Worm (Caenorhabditis elegans) whole organism, L4 larva: Measurements from ENCODE around the gene pdhk-2.

Experiments
- F37D6.2 ChIP-seq: sonication (generic microtip); optimal IDR thresholded peaks from 2 replicates; lab custom pipeline; 2016; ENCODE audit warnings: mild to moderate bottlenecking, missing genetic modification characterization, missing compliant biosample characterization
- F49E8.2 ChIP-seq: sonication (generic microtip); optimal IDR thresholded peaks from 2 replicates; lab custom pipeline; 2016; ENCODE audit warnings: missing compliant biosample characterization, mild to moderate bottlenecking, missing genetic modification characterization, borderline replicate concordance
- R02D3.7 ChIP-seq: fragments of 150-350 bp; sonication (generic microtip); optimal IDR thresholded peaks from 3 replicates; lab custom pipeline; 2014; ENCODE audit warnings: missing biosample characterization, missing genetic modification characterization
- Y48G9A.11 ChIP-seq: fragments of 200-800 bp; sonication (Bioruptor generic); IDR thresholded peaks from 2 replicates; pipeline ENCODE4 v1.3.6; 2022; ENCODE audit warnings: missing genetic modification reagents, missing genetic modification characterization, missing compliant biosample characterization
- Y5F2A.4 ChIP-seq: fragments of 200-800 bp; sonication (Bioruptor generic); optimal IDR thresholded peaks from 2 replicates; lab custom pipeline; 2018; ENCODE audit warnings: mild to moderate bottlenecking, missing genetic modification characterization, missing compliant biosample characterization
- Y75B8A.6 ChIP-seq: fragments of 200-800 bp; sonication (Bioruptor generic); IDR thresholded peaks from 2 replicates; pipeline ENCODE4 v1.3.6; 2022; ENCODE audit warnings: missing genetic modification reagents, missing genetic modification characterization, missing compliant biosample characterization
- ZK337.2 ChIP-seq: fragments of 200-800 bp; sonication (Bioruptor generic); IDR thresholded peaks from 2 replicates; pipeline ENCODE4 v1.3.6; 2022; ENCODE audit warnings: missing genetic modification reagents, missing genetic modification characterization, missing compliant biosample characterization
- ZK546.5 ChIP-seq, 2 experiments: sonication (generic microtip); optimal IDR thresholded peaks; 2 replicates each; lab custom pipeline; 2017; ENCODE audit warnings: missing biosample characterization in 2 of 2, missing genetic modification characterization in 2 of 2
- aha-1 ChIP-seq: fragments of 150-350 bp; peaks from one replicate; lab custom pipeline; 2014; ENCODE audit warnings: missing biosample characterization, missing genetic modification characterization
- ama-1 ChIP-seq: fragments of 150-350 bp; optimal IDR thresholded peaks from 2 replicates; lab custom pipeline; 2014; ENCODE audit warnings: inconsistent platforms, mixed read lengths
- arid-1 ChIP-seq: fragments of 200-800 bp; sonication (Bioruptor generic); conservative IDR thresholded peaks from 2 replicates; pipeline ENCODE4 v1.3.6; 2022; ENCODE audit warnings: missing genetic modification reagents, missing genetic modification characterization, missing compliant biosample characterization
- attf-4 ChIP-seq: sonication (generic microtip); optimal IDR thresholded peaks from 3 replicates; lab custom pipeline; 2017; ENCODE audit warnings: missing biosample characterization, missing genetic modification characterization
- ceh-28 ChIP-seq: fragments of 150-350 bp; optimal IDR thresholded peaks from 2 replicates; lab custom pipeline; 2014; ENCODE audit warnings: missing biosample characterization, missing genetic modification reagents, missing genetic modification characterization
- ceh-62 ChIP-seq: sonication (generic microtip); optimal IDR thresholded peaks from 2 replicates; lab custom pipeline; 2017; ENCODE audit warnings: missing biosample characterization, missing genetic modification characterization
- cey-2 ChIP-seq: sonication (generic microtip); optimal IDR thresholded peaks from 3 replicates; lab custom pipeline; 2017; ENCODE audit warnings: missing genetic modification characterization, mild to moderate bottlenecking, missing compliant biosample characterization, antibody characterized with exemption, borderline replicate concordance; ENCODE audit not compliant: insufficient read depth
- ctbp-1 ChIP-seq: fragments of 200-800 bp; sonication (Bioruptor generic); IDR thresholded peaks from 2 replicates; pipeline ENCODE4 v1.3.6; 2022; ENCODE audit warnings: missing genetic modification reagents, missing genetic modification characterization, missing compliant biosample characterization
- daf-12 ChIP-seq: fragments of 150-350 bp; optimal IDR thresholded peaks from 2 replicates; lab custom pipeline; 2014; ENCODE audit warnings: missing biosample characterization, missing genetic modification reagents, missing genetic modification characterization
- daf-16 ChIP-seq, 3 experiments: sonication (generic microtip); optimal IDR thresholded peaks; 2 replicates each; lab custom pipeline; 2016 to 2017; ENCODE audit warnings: missing genetic modification characterization in 3 of 3, missing genetic modification reagents in 3 of 3, mild to moderate bottlenecking in 2 of 3, missing compliant biosample characterization in 2 of 3, missing biosample characterization in 1 of 3, moderate library complexity in 1 of 3
- dmd-9 ChIP-seq: fragments of 200-800 bp; sonication (Bioruptor generic); IDR thresholded peaks from 2 replicates; pipeline ENCODE4 v1.3.6; 2022; ENCODE audit warnings: missing genetic modification reagents, missing genetic modification characterization, missing compliant biosample characterization
- dpl-1 ChIP-seq: fragments of 150-350 bp; optimal IDR thresholded peaks from 2 replicates; lab custom pipeline; 2014; ENCODE audit warnings: missing biosample characterization, missing genetic modification reagents, missing genetic modification characterization
- duxl-1 ChIP-seq: sonication (generic microtip); optimal IDR thresholded peaks from 2 replicates; lab custom pipeline; 2016; ENCODE audit warnings: mild to moderate bottlenecking, missing genetic modification characterization, moderate library complexity, missing compliant biosample characterization; ENCODE audit not compliant: poor library complexity
- egl-27 ChIP-seq: sonication (generic microtip); optimal IDR thresholded peaks from 3 replicates; lab custom pipeline; 2017; ENCODE audit warnings: missing biosample characterization, missing genetic modification reagents, missing genetic modification characterization
- hmg-1.1 ChIP-seq: fragments of 200-800 bp; sonication (Bioruptor generic); IDR thresholded peaks from 2 replicates; pipeline ENCODE4 v1.3.6; 2022; ENCODE audit warnings: missing genetic modification reagents, missing genetic modification characterization, missing compliant biosample characterization
- lin-15B ChIP-seq: fragments of 150-350 bp; sonication (generic microtip); optimal IDR thresholded peaks from 3 replicates; lab custom pipeline; 2014; ENCODE audit warnings: missing biosample characterization, missing genetic modification characterization
- lin-29 ChIP-seq: fragments of 200-800 bp; sonication (Bioruptor generic); IDR thresholded peaks from 2 replicates; pipeline ENCODE4 v1.3.6; 2022; ENCODE audit warnings: missing genetic modification reagents, missing genetic modification characterization, missing compliant biosample characterization
- lir-3 ChIP-seq: sonication (generic microtip); optimal IDR thresholded peaks from 2 replicates; lab custom pipeline; 2016; ENCODE audit warnings: mild to moderate bottlenecking, missing genetic modification characterization, missing compliant biosample characterization
- lsy-2 ChIP-seq, 2 experiments: fragments of 150-350 bp in 1 of 2; sonication (generic microtip) in 1 of 2; optimal IDR thresholded peaks; 2 replicates each; lab custom pipeline; 2014 to 2017; ENCODE audit warnings: missing biosample characterization in 2 of 2, missing genetic modification characterization in 2 of 2
- madf-5 ChIP-seq, 2 experiments: fragments of 200-800 bp; sonication (Bioruptor generic); IDR thresholded peaks; 2 replicates each; pipeline ENCODE4 v1.3.6; 2022; ENCODE audit warnings: missing compliant biosample characterization in 2 of 2, missing genetic modification characterization in 2 of 2
- mdl-1 ChIP-seq, 2 experiments: fragments of 150-350 bp in 1 of 2; sonication (generic microtip) in 1 of 2; optimal IDR thresholded peaks; 2 replicates each; lab custom pipeline; 2014 to 2017; ENCODE audit warnings: missing biosample characterization in 2 of 2, missing genetic modification characterization in 2 of 2
- mes-2 ChIP-seq: sonication (generic microtip); optimal IDR thresholded peaks from 2 replicates; lab custom pipeline; 2016; ENCODE audit warnings: missing genotype, mild to moderate bottlenecking, missing genetic modification characterization, missing compliant biosample characterization; ENCODE audit not compliant: poor library complexity, severe bottlenecking
- nhr-237 ChIP-seq: sonication (generic microtip); optimal IDR thresholded peaks from 2 replicates; lab custom pipeline; 2017; ENCODE audit warnings: missing biosample characterization, missing genetic modification characterization
- nhr-28 ChIP-seq: fragments of 150-350 bp; optimal IDR thresholded peaks from 2 replicates; lab custom pipeline; 2014; ENCODE audit warnings: missing biosample characterization, missing genetic modification characterization
- nhr-41 ChIP-seq: fragments of 200-800 bp; sonication (Bioruptor generic); IDR thresholded peaks from 2 replicates; pipeline ENCODE4 v1.3.6; 2022; ENCODE audit warnings: missing genetic modification reagents, missing genetic modification characterization, missing compliant biosample characterization
- nhr-6 ChIP-seq: fragments of 150-350 bp; optimal IDR thresholded peaks from 2 replicates; lab custom pipeline; 2014; ENCODE audit warnings: missing biosample characterization, missing genetic modification characterization
- pha-4 ChIP-seq, 2 experiments: fragments of 150-350 bp in 1 of 2; fragments of 200-800 bp in 1 of 2; sonication (Bioruptor generic) in 1 of 2; IDR thresholded peaks in 1 of 2; optimal IDR thresholded peaks in 1 of 2; 2 replicates each; pipeline versions ENCODE4 v1.3.6 to Lab custom; 2014 to 2022; ENCODE audit warnings: missing genetic modification characterization in 2 of 2, missing genetic modification reagents in 2 of 2, missing biosample characterization in 1 of 2, missing compliant biosample characterization in 1 of 2
- php-3 ChIP-seq: fragments of 200-800 bp; sonication (Bioruptor generic); IDR thresholded peaks from 2 replicates; pipeline ENCODE4 v1.3.6; 2022; ENCODE audit warnings: missing genetic modification reagents, missing genetic modification characterization, missing compliant biosample characterization
- pqm-1 ChIP-seq: sonication (generic microtip); optimal IDR thresholded peaks from 2 replicates; lab custom pipeline; 2017; ENCODE audit warnings: missing biosample characterization, missing genetic modification characterization
- rbr-2 ChIP-seq: sonication (generic microtip); optimal IDR thresholded peaks from 2 replicates; lab custom pipeline; 2016; ENCODE audit warnings: missing genotype, missing genetic modification characterization, missing compliant biosample characterization
- saeg-2 ChIP-seq: fragments of 200-800 bp; sonication (Bioruptor generic); IDR thresholded peaks from 2 replicates; pipeline ENCODE4 v1.3.6; 2022; ENCODE audit warnings: missing genetic modification reagents, missing genetic modification characterization, missing compliant biosample characterization
- set-16 ChIP-seq: fragments of 200-800 bp; sonication (Bioruptor generic); IDR thresholded peaks from 2 replicates; pipeline ENCODE4 v1.3.6; 2022; ENCODE audit warnings: missing genetic modification reagents, missing genetic modification characterization, missing compliant biosample characterization
- skn-1 ChIP-seq: fragments of 150-350 bp; optimal IDR thresholded peaks from 2 replicates; lab custom pipeline; 2014; ENCODE audit warnings: missing biosample characterization, missing genetic modification characterization
- snpc-1.2 ChIP-seq: fragments of 200-800 bp; sonication (Bioruptor generic); IDR thresholded peaks from 2 replicates; pipeline ENCODE4 v1.3.6; 2022; ENCODE audit warnings: missing genetic modification reagents, missing genetic modification characterization, missing compliant biosample characterization
- spr-3 ChIP-seq: fragments of 200-800 bp; sonication (Bioruptor generic); optimal IDR thresholded peaks from 2 replicates; lab custom pipeline; 2018; ENCODE audit warnings: mild to moderate bottlenecking, missing genetic modification characterization, missing compliant biosample characterization
- tra-1 ChIP-seq: fragments of 200-800 bp; sonication (Bioruptor generic); IDR thresholded peaks from 2 replicates; pipeline ENCODE4 v1.3.6; 2022; ENCODE audit warnings: missing genetic modification reagents, missing genetic modification characterization, missing compliant biosample characterization
- unc-130 ChIP-seq: sonication (generic microtip); optimal IDR thresholded peaks from 2 replicates; lab custom pipeline; 2016; ENCODE audit warnings: missing genetic modification reagents, missing genetic modification characterization, missing compliant biosample characterization
- unc-62 ChIP-seq, 3 experiments: fragments of 150-350 bp in 1 of 3; sonication (generic microtip); optimal IDR thresholded peaks in 2 of 3; peaks in 1 of 3; 1 replicate in 1 of 3; 2 replicates in 2 of 3; lab custom pipeline; 2014 to 2017; ENCODE audit warnings: missing biosample characterization in 3 of 3, missing genetic modification characterization in 3 of 3, missing genetic modification reagents in 3 of 3, missing genotype in 1 of 3
- vab-7 ChIP-seq: fragments of 200-800 bp; sonication (Bioruptor generic); IDR thresholded peaks from 2 replicates; pipeline ENCODE4 v1.3.6; 2022; ENCODE audit warnings: missing genetic modification reagents, missing genetic modification characterization, missing compliant biosample characterization
- zfp-3 ChIP-seq: fragments of 200-800 bp; sonication (Bioruptor generic); conservative IDR thresholded peaks from 2 replicates; pipeline ENCODE4 v1.3.6; 2022; ENCODE audit warnings: missing genetic modification reagents, missing genetic modification characterization, missing compliant biosample characterization
- zip-2 ChIP-seq: fragments of 150-350 bp; optimal IDR thresholded peaks from 2 replicates; lab custom pipeline; 2014; ENCODE audit warnings: missing biosample characterization, missing genetic modification characterization
- ztf-11 ChIP-seq: fragments of 150-350 bp; optimal IDR thresholded peaks from 2 replicates; lab custom pipeline; 2014; ENCODE audit warnings: missing biosample characterization, missing genetic modification characterization

Gene pdhk-2

ce11 chrIII:8782744-8783143 lies 41.5 kb upstream of the pdhk-2 start (continued):
- TF ChIP-seq pha-4 (GFP tag; IDR thresholded peaks at IDR 0.05; lab: Robert Waterston, UW) (no peak), pha-4 (tag; optimal IDR thresholded peaks at IDR 0.05; lab: Kevin White, UChicago) (no peak), attf-4 (tag; lab: Kevin White, UChicago) (no peak), F49E8.2 (tag; lab: Kevin White, UChicago) (no peak), saeg-2 (no peak), nhr-28 (tag; lab: Kevin White, UChicago) (peak; percentile 78), daf-12 (tag; lab: Kevin White, UChicago) (no peak), ZK546.5 (tag; optimal IDR thresholded peaks at IDR 0.05; lab: Kevin White, UChicago) (no peak), mdl-1 (tag; optimal IDR thresholded peaks at IDR 0.05; lab: Kevin White, UChicago) (peak in 1 of 2 experiments; percentile 77), R02D3.7 (no peak), nhr-41 (no peak), unc-62 (GFP tag; optimal IDR thresholded peaks at IDR 0.05 in 1 of 2; lab: Kevin White, UChicago) (no peak), unc-62 (tag; optimal IDR thresholded peaks at IDR 0.05; lab: Kevin White, UChicago) (no peak), Y5F2A.4 (GFP tag; lab: Kevin White, UChicago) (no peak), zip-2 (no peak), dpl-1 (GFP tag; lab: Kevin White, UChicago) (no peak), ceh-28 (tag; lab: Kevin White, UChicago) (no peak), nhr-6 (no peak), vab-7 (no peak), tra-1 (0 out of 2 replicates have a peak, but pooled peaks have one; percentile 52), duxl-1 (tag; lab: Kevin White, UChicago) (no peak), nhr-237 (tag; lab: Kevin White, UChicago) (no peak), madf-5 (GFP tag; IDR thresholded peaks at IDR 0.05; lab: Robert Waterston, UW) (no peak), pqm-1 (tag; lab: Kevin White, UChicago) (peak; percentile 50), F37D6.2 (tag; lab: Kevin White, UChicago) (no peak), dmd-9 (GFP tag; lab: Robert Waterston, UW) (no peak), Y75B8A.6 (GFP tag; lab: Robert Waterston, UW) (no peak), php-3 (GFP tag; lab: Robert Waterston, UW) (peak; percentile 87), zfp-3 (GFP tag; lab: Robert Waterston, UW) (no peak), mes-2 (tag; lab: Kevin White, UChicago) (no peak), snpc-1.2 (GFP tag; lab: Robert Waterston, UW) (no peak), egl-27 (tag; lab: Kevin White, UChicago) (no peak), daf-16 (GFP tag; optimal IDR thresholded peaks at IDR 0.05; lab: Kevin White, UChicago) (no peak), daf-16 (tag; optimal IDR thresholded peaks at IDR 0.05; lab: Kevin White, UChicago) (peak; percentile 83), set-16 (GFP tag; lab: Robert Waterston, UW) (no peak), arid-1 (GFP tag; lab: Robert Waterston, UW) (no peak), unc-130 (GFP tag; lab: Kevin White, UChicago) (no peak), aha-1 (tag; lab: Kevin White, UChicago) (no peak), skn-1 (tag; lab: Kevin White, UChicago) (no peak), lir-3 (tag; lab: Kevin White, UChicago) (no peak), ceh-62 (tag; lab: Kevin White, UChicago) (no peak), rbr-2 (tag; lab: Kevin White, UChicago) (no peak), lin-29 (GFP tag; lab: Robert Waterston, UW) (no peak), Y48G9A.11 (GFP tag; lab: Robert Waterston, UW) (no peak), ztf-11 (no peak), spr-3 (GFP tag; lab: Kevin White, UChicago) (no peak), ctbp-1 (GFP tag; lab: Robert Waterston, UW) (no peak), lsy-2 (tag; optimal IDR thresholded peaks at IDR 0.05; lab: Kevin White, UChicago) (peak in 1 of 2 experiments; percentile 47), ama-1 (lab: Kevin White, UChicago) (no peak), cey-2 (no peak), hmg-1.1 (GFP tag; lab: Robert Waterston, UW) (no peak), lin-15B (tag; lab: Kevin White, UChicago) (no peak), ZK337.2 (GFP tag; lab: Robert Waterston, UW) (no peak)
